Worm (Caenorhabditis elegans): ENCODE measurements around the gene rpb-6.

DNA sequence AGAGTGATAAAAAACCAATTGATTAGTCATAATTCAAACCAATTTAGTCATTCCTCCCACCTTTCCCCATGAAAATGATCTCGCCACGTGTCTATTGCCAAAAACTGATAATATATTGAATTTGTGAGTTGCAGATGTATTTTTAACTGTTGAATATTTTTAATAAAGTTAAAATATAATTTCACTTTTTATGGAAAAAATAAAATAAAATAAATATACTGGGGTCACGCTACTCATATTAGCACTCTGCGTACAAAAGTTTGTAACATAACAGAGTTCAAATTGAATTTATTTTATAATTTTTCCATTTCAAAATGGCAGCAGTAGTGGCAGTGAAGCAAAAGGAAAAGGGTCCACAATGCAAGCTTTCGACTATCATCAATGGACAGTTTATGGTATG lies 39.0 kb downstream of the rpb-6 start, which contains the start of gene C14A4.13:
- TF ChIP-seq efl-1 (GFP tag; optimal IDR thresholded peaks at IDR 0.05) (no peak), ztf-18 (tag; optimal IDR thresholded peaks at IDR 0.05) (no peak), lin-35 (GFP tag; optimal IDR thresholded peaks at IDR 0.05) (no peak), aptf-3 (GFP tag; IDR thresholded peaks at IDR 0.05) (no peak), tlf-1 (GFP tag; optimal IDR thresholded peaks at IDR 0.05) (no peak), let-526 (GFP tag; IDR thresholded peaks at IDR 0.05) (no peak), unc-62 (GFP tag; optimal IDR thresholded peaks at IDR 0.05) (no peak), Y79H2A.3 (GFP tag; conservative IDR thresholded peaks at IDR 0.05) (no peak), mel-28 (tag; optimal IDR thresholded peaks at IDR 0.05; ENCODE audit: borderline replicate concordance) (no peak), dpl-1 (GFP tag; optimal IDR thresholded peaks at IDR 0.05) (no peak), bed-1 (GFP tag; IDR thresholded peaks at IDR 0.05) (no peak), B0035.1 (tag; optimal IDR thresholded peaks at IDR 0.05) (no peak), F23B12.7 (tag; optimal IDR thresholded peaks at IDR 0.05; ENCODE audit: insufficient read depth) (no peak), nhr-179 (tag; optimal IDR thresholded peaks at IDR 0.05) (no peak)

Data from whole organism, young adult.